Worm (Caenorhabditis elegans): ENCODE measurements around the gene pho-14.

- TF ChIP-seq R02D3.7 (tag; optimal IDR thresholded peaks at IDR 0.05) (no peak), ztf-11 (tag; optimal IDR thresholded peaks at IDR 0.05) (no peak), nhr-77 (tag; optimal IDR thresholded peaks at IDR 0.05) (no peak)
Observed at ce11 chrII:1131367-1131766, 30.7 kb upstream of the pho-14 start.
